Worm (Caenorhabditis elegans) whole organism, early embryonic: ENCODE measurements around the gene gyf-1.

Experiments
- B0310.2 ChIP-seq: sonication (generic microtip); optimal IDR thresholded peaks from 2 replicates; lab custom pipeline; 2016; ENCODE audit warnings: mild to moderate bottlenecking, missing genetic modification characterization, missing compliant biosample characterization
- F13C5.2 ChIP-seq: sonication (generic microtip); optimal IDR thresholded peaks from 2 replicates; lab custom pipeline; 2017; ENCODE audit warnings: mild to moderate bottlenecking, missing genetic modification characterization, inconsistent platforms, missing compliant biosample characterization
- aly-1 ChIP-seq: sonication (generic microtip); optimal IDR thresholded peaks from 2 replicates; lab custom pipeline; 2016; ENCODE audit warnings: missing genetic modification characterization, missing compliant biosample characterization
- ama-1 ChIP-seq: fragments of 150-350 bp; optimal IDR thresholded peaks from 2 replicates; lab custom pipeline; 2014
- ceh-13 ChIP-seq: fragments of 200-800 bp; sonication (Bioruptor generic); optimal IDR thresholded peaks from 2 replicates; lab custom pipeline; 2018; ENCODE audit warnings: mild to moderate bottlenecking, missing genetic modification characterization, missing compliant biosample characterization
- ceh-36 ChIP-seq: sonication (generic microtip); optimal IDR thresholded peaks from 2 replicates; lab custom pipeline; 2016; ENCODE audit warnings: missing genetic modification characterization, inconsistent platforms, missing compliant biosample characterization
- ets-7 ChIP-seq: sonication (generic microtip); optimal IDR thresholded peaks from 2 replicates; lab custom pipeline; 2016; ENCODE audit warnings: missing genotype, missing genetic modification characterization, missing compliant biosample characterization
- flt-1 ChIP-seq: fragments of 200-800 bp; sonication (Bioruptor generic); IDR thresholded peaks from 2 replicates; pipeline ENCODE4 v1.3.6; 2022; ENCODE audit warnings: missing genetic modification characterization, missing compliant biosample characterization
- hmbx-1 ChIP-seq: sonication (generic microtip); optimal IDR thresholded peaks from 2 replicates; lab custom pipeline; 2016; ENCODE audit warnings: mild to moderate bottlenecking, missing genetic modification characterization, missing compliant biosample characterization
- hmg-4 ChIP-seq: fragments of 200-800 bp; sonication (Bioruptor generic); optimal IDR thresholded peaks from 2 replicates; lab custom pipeline; 2018; ENCODE audit warnings: mild to moderate bottlenecking, missing genetic modification characterization, missing compliant biosample characterization
- hnd-1 ChIP-seq: sonication (generic microtip); optimal IDR thresholded peaks from 2 replicates; lab custom pipeline; 2016; ENCODE audit warnings: missing genetic modification characterization, missing compliant biosample characterization
- pes-1 ChIP-seq: fragments of 200-800 bp; sonication (Bioruptor generic); IDR thresholded peaks from 2 replicates; pipeline ENCODE4 v1.3.6; 2022; ENCODE audit warnings: missing genetic modification reagents, missing genetic modification characterization, missing compliant biosample characterization
- scrt-1 ChIP-seq: fragments of 200-800 bp; sonication (Bioruptor generic); IDR thresholded peaks from 2 replicates; pipeline ENCODE4 v1.3.6; 2022; ENCODE audit warnings: missing genetic modification characterization, missing compliant biosample characterization
- sea-1 ChIP-seq: fragments of 200-800 bp; sonication (Bioruptor generic); conservative IDR thresholded peaks from 2 replicates; pipeline ENCODE4 v1.3.6; 2022; ENCODE audit warnings: missing genetic modification characterization, missing compliant biosample characterization
- tbx-11 ChIP-seq: fragments of 200-800 bp; sonication (Bioruptor generic); IDR thresholded peaks from 2 replicates; pipeline ENCODE4 v1.3.6; 2022; ENCODE audit warnings: missing genetic modification characterization, missing compliant biosample characterization
- tbx-37 ChIP-seq: fragments of 200-800 bp; sonication (Bioruptor generic); conservative IDR thresholded peaks from 2 replicates; pipeline ENCODE4 v1.3.6; 2022; ENCODE audit warnings: missing genetic modification reagents, missing genetic modification characterization, missing compliant biosample characterization
- tra-4 ChIP-seq: sonication (generic microtip); optimal IDR thresholded peaks from 2 replicates; lab custom pipeline; 2017; ENCODE audit warnings: missing genetic modification characterization, missing compliant biosample characterization

gyf-1 gene

DNA sequence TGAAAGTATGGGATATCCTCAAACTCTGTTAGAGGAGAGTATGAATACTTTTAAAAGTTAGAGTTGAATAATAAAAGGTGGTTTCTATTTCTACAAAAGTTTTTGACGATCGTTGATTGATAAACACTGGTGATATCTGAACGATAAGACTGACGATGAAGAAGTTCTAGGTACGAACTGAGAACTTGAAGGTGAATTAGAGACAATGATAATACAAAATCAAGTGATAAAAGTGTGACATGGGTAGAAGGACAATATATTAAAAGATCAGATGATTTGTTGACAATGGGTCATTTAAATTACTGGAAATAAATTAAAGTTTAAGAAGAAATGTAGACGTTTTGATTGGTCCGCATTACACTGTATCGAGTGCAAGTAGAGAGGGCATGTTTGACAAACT lies 11.4 kb downstream of the gyf-1 start, which contains the start of gene C18H9.5:
C18H9.5 (minus strand) TSS at position 179 of the 400 bp plus-strand sequence.
- TF ChIP-seq B0310.2 (tag; lab: Kevin White, UChicago) (no peak), tbx-37 (no peak), aly-1 (tag; lab: Kevin White, UChicago) (no peak), ceh-13 (GFP tag; lab: Kevin White, UChicago) (no peak), tbx-11 (GFP tag; lab: Robert Waterston, UW) (no peak), ama-1 (no peak), sea-1 (no peak), ceh-36 (tag; lab: Kevin White, UChicago) (no peak), hmbx-1 (tag; lab: Kevin White, UChicago) (no peak), ets-7 (tag; lab: Kevin White, UChicago) (no peak), tra-4 (tag; lab: Kevin White, UChicago) (no peak), hmg-4 (GFP tag; lab: Kevin White, UChicago) (no peak), scrt-1 (GFP tag; lab: Robert Waterston, UW) (no peak), hnd-1 (no peak), flt-1 (GFP tag; lab: Robert Waterston, UW) (no peak), F13C5.2 (tag; lab: Kevin White, UChicago) (no peak)

DNA sequence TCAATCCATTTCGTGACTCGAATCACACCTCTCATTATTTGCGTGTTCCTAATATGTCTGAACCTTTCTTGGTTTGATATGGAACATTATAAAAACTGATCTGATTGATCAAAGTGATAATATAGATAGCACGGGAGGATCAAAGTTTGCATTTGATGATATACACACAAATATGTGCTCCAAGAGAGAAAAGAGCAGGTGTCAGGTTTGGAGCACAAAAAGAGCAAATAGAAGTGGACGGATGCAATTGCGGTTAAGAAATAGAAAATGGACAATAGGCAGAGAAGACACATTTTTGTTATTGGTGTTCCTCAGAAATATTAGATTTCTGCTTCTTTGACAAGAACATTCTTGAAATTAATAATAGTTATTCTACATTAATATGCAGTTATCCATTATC lies 14.7 kb downstream of the gyf-1 start, which contains the start of gene C18H9.1:
C18H9.1 (plus strand) TSS at position 301 of the 400 bp plus-strand sequence.
- no peak for TF ChIP-seq hmbx-1 (tag; lab: Kevin White, UChicago)
- no peak for TF ChIP-seq scrt-1 (GFP tag; lab: Robert Waterston, UW)
- no peak for TF ChIP-seq tbx-37
- TF ChIP-seq tra-4 (tag; lab: Kevin White, UChicago): no peak
- TF ChIP-seq ceh-13 (GFP tag; lab: Kevin White, UChicago): no peak
- no peak for TF ChIP-seq aly-1 (tag; lab: Kevin White, UChicago)
- TF ChIP-seq sea-1: no peak
- TF ChIP-seq pes-1 (GFP tag; lab: Robert Waterston, UW): no peak
- no peak for TF ChIP-seq B0310.2 (tag; lab: Kevin White, UChicago)
- no peak for TF ChIP-seq hnd-1
- no peak for TF ChIP-seq ceh-36 (tag; lab: Kevin White, UChicago)
- no peak for TF ChIP-seq ets-7 (tag; lab: Kevin White, UChicago)
- TF ChIP-seq hmg-4 (GFP tag; lab: Kevin White, UChicago): no peak
- no peak for TF ChIP-seq tbx-11 (GFP tag; lab: Robert Waterston, UW)
- TF ChIP-seq F13C5.2 (tag; lab: Kevin White, UChicago): no peak
- no peak for TF ChIP-seq ama-1

DNA sequence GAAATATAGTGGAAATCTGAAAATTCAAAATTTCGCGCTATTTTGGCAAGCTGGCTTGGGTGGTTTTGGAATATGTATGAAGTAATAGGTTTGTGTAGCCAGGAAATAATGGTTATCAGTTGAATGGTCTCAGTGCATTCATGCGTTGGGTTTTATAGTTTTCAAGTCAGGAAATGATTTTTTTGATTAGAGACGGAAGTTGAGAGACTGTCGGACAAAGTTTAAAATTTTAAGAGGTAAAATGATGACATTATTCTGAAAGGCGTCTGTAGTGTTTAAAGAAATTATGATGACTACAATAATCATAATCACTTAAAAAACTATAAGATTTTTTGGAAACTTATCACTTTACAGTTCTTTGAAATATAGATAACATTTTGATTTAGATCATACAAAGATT lies 17.5 kb downstream of the gyf-1 start, which contains the start of gene C18H9.6:
C18H9.6 (minus strand) TSS at position 129 of the 400 bp plus-strand sequence.
- no peak for TF ChIP-seq aly-1 (tag; lab: Kevin White, UChicago)
- no peak for TF ChIP-seq B0310.2 (tag; lab: Kevin White, UChicago)
- TF ChIP-seq hmbx-1 (tag; lab: Kevin White, UChicago): no peak
- TF ChIP-seq tra-4 (tag; lab: Kevin White, UChicago): no peak
- TF ChIP-seq F13C5.2 (tag; lab: Kevin White, UChicago): no peak
- TF ChIP-seq pes-1 (GFP tag; lab: Robert Waterston, UW): no peak
- TF ChIP-seq scrt-1 (GFP tag; lab: Robert Waterston, UW): no peak
- no peak for TF ChIP-seq tbx-37
- TF ChIP-seq tbx-11 (GFP tag; lab: Robert Waterston, UW): no peak
- no peak for TF ChIP-seq flt-1 (GFP tag; lab: Robert Waterston, UW)
- TF ChIP-seq ets-7 (tag; lab: Kevin White, UChicago): no peak
- TF ChIP-seq hmg-4 (GFP tag; lab: Kevin White, UChicago): no peak
- no peak for TF ChIP-seq hnd-1
- TF ChIP-seq sea-1: no peak
- TF ChIP-seq ceh-13 (GFP tag; lab: Kevin White, UChicago): no peak
- TF ChIP-seq ama-1: no peak
- no peak for TF ChIP-seq ceh-36 (tag; lab: Kevin White, UChicago)

ce11 chrII:6705593-6706228 lies 21.7 kb downstream of the gyf-1 start, which contains the start of gene rpy-1:
Gene rpy-1, minus strand, starts transcription at chrII:6705643.
- TF ChIP-seq hnd-1: no peak
- TF ChIP-seq scrt-1 (GFP tag; lab: Robert Waterston, UW): no peak
- no peak for TF ChIP-seq sea-1
- TF ChIP-seq ets-7 (tag; lab: Kevin White, UChicago): no peak
- TF ChIP-seq tbx-11 (GFP tag; lab: Robert Waterston, UW): no peak
- TF ChIP-seq pes-1 (GFP tag; lab: Robert Waterston, UW): no peak
- no peak for TF ChIP-seq flt-1 (GFP tag; lab: Robert Waterston, UW)
- no peak for TF ChIP-seq aly-1 (tag; lab: Kevin White, UChicago)
- no peak for TF ChIP-seq ceh-36 (tag; lab: Kevin White, UChicago)
- no peak for TF ChIP-seq tra-4 (tag; lab: Kevin White, UChicago)
- no peak for TF ChIP-seq F13C5.2 (tag; lab: Kevin White, UChicago)
- TF ChIP-seq ceh-13 (GFP tag; lab: Kevin White, UChicago): no peak
- TF ChIP-seq hmbx-1 (tag; lab: Kevin White, UChicago): no peak

DNA sequence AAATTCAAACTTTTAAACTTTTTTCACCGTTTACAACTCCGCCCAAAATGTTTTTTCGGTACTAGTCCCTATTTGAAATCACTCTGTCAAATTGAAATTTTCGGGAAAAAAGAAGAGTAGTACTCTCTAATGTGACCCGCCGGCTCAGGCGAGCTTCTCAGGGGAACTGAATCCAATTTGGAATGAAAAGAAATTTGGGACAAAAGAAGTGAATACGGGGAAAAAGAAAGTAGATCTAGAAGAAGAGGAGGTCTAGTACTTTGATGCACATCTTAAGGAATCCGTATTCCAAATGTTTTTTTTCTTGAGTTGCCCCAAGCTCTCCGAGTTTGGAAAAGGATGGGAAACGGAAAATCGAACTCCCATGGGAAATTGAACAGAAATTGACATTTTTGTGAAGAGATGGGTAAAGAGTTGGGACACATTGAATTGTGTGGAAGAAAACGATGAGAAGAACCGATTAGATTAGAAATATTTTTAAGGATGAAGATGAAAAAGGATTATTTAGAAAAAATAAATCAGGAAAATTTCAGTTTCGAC lies 22.6 kb downstream of the gyf-1 start:
- no peak for TF ChIP-seq ceh-13 (GFP tag; lab: Kevin White, UChicago)
- no peak for TF ChIP-seq aly-1 (tag; lab: Kevin White, UChicago)
- TF ChIP-seq scrt-1 (GFP tag; lab: Robert Waterston, UW): no peak
- no peak for TF ChIP-seq ceh-36 (tag; lab: Kevin White, UChicago)
- TF ChIP-seq B0310.2 (tag; lab: Kevin White, UChicago): no peak
- TF ChIP-seq ama-1: no peak
- TF ChIP-seq tbx-11 (GFP tag; lab: Robert Waterston, UW): no peak
- TF ChIP-seq tra-4 (tag; lab: Kevin White, UChicago): no peak
- no peak for TF ChIP-seq pes-1 (GFP tag; lab: Robert Waterston, UW)
- no peak for TF ChIP-seq F13C5.2 (tag; lab: Kevin White, UChicago)
- TF ChIP-seq tbx-37: no peak
- TF ChIP-seq hmbx-1 (tag; lab: Kevin White, UChicago): no peak
- TF ChIP-seq sea-1: no peak
- TF ChIP-seq flt-1 (GFP tag; lab: Robert Waterston, UW): no peak
